Fruit fly (Drosophila melanogaster) Kc167 (cell line): ENCODE results near the gene Cht2.

Experiments used
- Myc ChIP-seq: fragments of >200 bp; optimal IDR thresholded peaks from 2 replicates; lab custom pipeline; 2017; ENCODE audit warnings: missing external identifiers
- psq ChIP-seq: fragments of >200 bp; optimal IDR thresholded peaks from 2 replicates; lab custom pipeline; 2017; ENCODE audit warnings: missing external identifiers

DNA sequence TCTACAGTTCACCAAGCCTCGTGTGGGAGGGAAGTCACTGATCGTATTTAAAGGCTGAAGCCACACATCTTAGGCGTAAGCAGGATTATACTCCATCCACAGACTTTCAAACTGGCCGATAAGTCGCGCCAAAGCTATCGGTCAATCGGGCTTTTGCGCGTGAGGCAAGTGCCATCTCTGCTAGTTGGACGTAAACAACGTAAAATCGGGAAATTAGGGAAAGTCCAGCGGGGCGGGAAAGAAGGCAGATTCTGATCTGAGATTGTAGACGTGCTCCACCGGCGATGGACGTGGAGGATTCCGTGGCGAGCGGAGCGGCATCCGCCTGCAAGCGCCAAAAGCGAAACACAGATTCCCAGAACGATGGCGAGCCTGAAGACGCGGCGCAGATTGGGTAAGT lies 409 bp upstream of the Cht2 start, which contains the start of gene CG8001:
- TF ChIP-seq Myc (lab: Kevin White, UChicago) (no peak), psq (no peak)
